Fruit fly (Drosophila melanogaster) whole organism, embryonic: ENCODE data around the gene CG13484.

Experiments
- Ada2b ChIP-seq: fragments of 200-800 bp; sonication (Bioruptor generic); IDR thresholded peaks from 2 replicates; pipeline ENCODE4 v1.3.6; 2022; ENCODE audit warnings: missing biosample characterization, missing genetic modification characterization
- Atf-2 ChIP-seq: fragments of 200-800 bp; sonication (Bioruptor generic); optimal IDR thresholded peaks from 2 replicates; lab custom pipeline; 2016; ENCODE audit warnings: missing biosample characterization, missing genetic modification characterization
- Atf3 ChIP-seq: fragments of 200-800 bp; sonication (Bioruptor generic); optimal IDR thresholded peaks from 3 replicates; lab custom pipeline; 2016; ENCODE audit warnings: missing biosample characterization, missing genetic modification characterization
- CG10147 ChIP-seq: fragments of 200-800 bp; sonication (Bioruptor generic); optimal IDR thresholded peaks from 2 replicates; lab custom pipeline; 2019; ENCODE audit warnings: missing biosample characterization, mild to moderate bottlenecking, missing genetic modification characterization, moderate library complexity
- CG10565 ChIP-seq: fragments of 200-800 bp; sonication (Bioruptor generic); optimal IDR thresholded peaks from 3 replicates; lab custom pipeline; 2016; ENCODE audit warnings: missing biosample characterization, mild to moderate bottlenecking, missing genetic modification characterization
- CG11093 ChIP-seq: fragments of 200-800 bp; sonication (Bioruptor generic); IDR thresholded peaks from 3 replicates; pipeline ENCODE4 v1.3.6; 2022; ENCODE audit warnings: missing biosample characterization, missing genetic modification characterization
- CG12942 ChIP-seq: fragments of 200-800 bp; sonication (Bioruptor generic); optimal IDR thresholded peaks from 3 replicates; lab custom pipeline; 2016; ENCODE audit warnings: missing biosample characterization, missing genetic modification characterization
- CG17328 ChIP-seq: fragments of 200-800 bp; sonication (Bioruptor generic); IDR thresholded peaks from 2 replicates; pipeline ENCODE4 v1.3.6; 2022; ENCODE audit warnings: missing biosample characterization, missing genetic modification characterization
- CG17359 ChIP-seq: fragments of 200-800 bp; sonication (Bioruptor generic); optimal IDR thresholded peaks from 3 replicates; lab custom pipeline; 2018; ENCODE audit warnings: missing biosample characterization, mild to moderate bottlenecking, missing genetic modification characterization, moderate library complexity
- CG17385 ChIP-seq: fragments of 200-800 bp; sonication (Bioruptor generic); optimal IDR thresholded peaks from 3 replicates; lab custom pipeline; 2018; ENCODE audit warnings: missing biosample characterization, mild to moderate bottlenecking, missing genetic modification characterization
- CG18262 ChIP-seq: fragments of 200-800 bp; optimal IDR thresholded peaks from 3 replicates; lab custom pipeline; 2019; ENCODE audit warnings: missing biosample characterization, mild to moderate bottlenecking, missing genetic modification characterization, moderate library complexity
- CG2116 ChIP-seq: fragments of 200-800 bp; sonication (Bioruptor generic); optimal IDR thresholded peaks from 3 replicates; lab custom pipeline; 2018; ENCODE audit warnings: missing biosample characterization, mild to moderate bottlenecking, missing genetic modification characterization
- CG2889 ChIP-seq: fragments of 200-800 bp; sonication (Bioruptor generic); IDR thresholded peaks from 3 replicates; pipeline ENCODE4 v1.3.6; 2022; ENCODE audit warnings: missing biosample characterization, missing genetic modification characterization
- CG31441 ChIP-seq: fragments of 200-800 bp; sonication (Bioruptor generic); IDR thresholded peaks from 2 replicates; pipeline ENCODE4 v1.3.6; 2022; ENCODE audit warnings: missing biosample characterization, missing genetic modification characterization
- CG4707 ChIP-seq: fragments of 200-800 bp; sonication (Bioruptor generic); optimal IDR thresholded peaks from 2 replicates; lab custom pipeline; 2018; ENCODE audit warnings: missing biosample characterization, mild to moderate bottlenecking, missing genetic modification characterization, moderate library complexity
- CG4854 ChIP-seq: fragments of 200-800 bp; sonication (Bioruptor generic); optimal IDR thresholded peaks from 2 replicates; lab custom pipeline; 2016; ENCODE audit warnings: missing biosample characterization, missing genetic modification characterization, inconsistent platforms
- CG6683 ChIP-seq: fragments of 200-800 bp; sonication (Bioruptor generic); optimal IDR thresholded peaks from 2 replicates; lab custom pipeline; 2017; ENCODE audit warnings: missing biosample characterization, mild to moderate bottlenecking, missing genetic modification characterization, missing genetic modification reagents
- CG6813 ChIP-seq: fragments of 200-800 bp; sonication (Bioruptor generic); optimal IDR thresholded peaks from 2 replicates; lab custom pipeline; 2017; ENCODE audit warnings: missing biosample characterization, missing genetic modification characterization, mild to moderate bottlenecking, moderate library complexity, missing genetic modification reagents
- Dll ChIP-seq: fragments of 200-800 bp; sonication (Bioruptor generic); IDR thresholded peaks from 4 replicates; pipeline ENCODE4 v1.3.6; 2022; ENCODE audit warnings: missing biosample characterization, missing genetic modification characterization; ENCODE audit not compliant: partially characterized antibody
- Ets65A ChIP-seq: fragments of 200-800 bp; sonication (Bioruptor generic); peaks from one replicate; lab custom pipeline; 2016; ENCODE audit warnings: missing biosample characterization, missing genetic modification characterization
- HLHmδ ChIP-seq: fragments of 200-800 bp; sonication (Bioruptor generic); optimal IDR thresholded peaks from 2 replicates; lab custom pipeline; 2018; ENCODE audit warnings: missing biosample characterization, mild to moderate bottlenecking, missing genetic modification characterization, moderate library complexity
- Hr51 ChIP-seq, 2 experiments: fragments of 200-800 bp; sonication (Bioruptor generic); optimal IDR thresholded peaks; 2 replicates in 1 of 2; 3 replicates in 1 of 2; lab custom pipeline; 2016 to 2018; ENCODE audit warnings: missing biosample characterization in 2 of 2, missing genetic modification characterization in 2 of 2, mild to moderate bottlenecking in 1 of 2, moderate library complexity in 1 of 2
- Lim3 ChIP-seq: fragments of 200-800 bp; sonication (Bioruptor generic); IDR thresholded peaks from 2 replicates; pipeline ENCODE4 v1.3.6; 2022; ENCODE audit warnings: missing biosample characterization, missing genetic modification characterization
- Mad ChIP-seq: fragments of 200-800 bp; sonication (Bioruptor generic); optimal IDR thresholded peaks from 2 replicates; lab custom pipeline; 2016; ENCODE audit warnings: missing biosample characterization, missing genetic modification characterization
- ac ChIP-seq: fragments of 200-800 bp; sonication (Bioruptor generic); optimal IDR thresholded peaks from 3 replicates; lab custom pipeline; 2017; ENCODE audit warnings: missing biosample characterization, mild to moderate bottlenecking, missing genetic modification characterization
- al ChIP-seq: fragments of 200-800 bp; sonication (Bioruptor generic); IDR thresholded peaks from 2 replicates; pipeline ENCODE4 v1.3.6; 2022; ENCODE audit warnings: missing biosample characterization, missing genetic modification characterization
- ato ChIP-seq: fragments of 200-800 bp; sonication (Bioruptor generic); IDR thresholded peaks from 2 replicates; pipeline ENCODE4 v1.3.6; 2022; ENCODE audit warnings: missing biosample characterization, missing genetic modification characterization; ENCODE audit not compliant: partially characterized antibody
- btn ChIP-seq: fragments of 200-800 bp; sonication (Bioruptor generic); optimal IDR thresholded peaks from 2 replicates; lab custom pipeline; 2016; ENCODE audit warnings: missing biosample characterization, missing genetic modification characterization
- crc ChIP-seq: fragments of 200-800 bp; sonication (Bioruptor generic); optimal IDR thresholded peaks from 2 replicates; lab custom pipeline; 2016; ENCODE audit warnings: missing biosample characterization, missing genetic modification characterization
- crol ChIP-seq: fragments of 200-800 bp; sonication (Bioruptor generic); IDR thresholded peaks from 2 replicates; pipeline ENCODE4 v1.3.6; 2022; ENCODE audit warnings: missing biosample characterization, missing genetic modification characterization
- crp ChIP-seq, 2 experiments: fragments of 200-800 bp; sonication (Bioruptor generic); optimal IDR thresholded peaks; 2 replicates in 1 of 2; 3 replicates in 1 of 2; lab custom pipeline; 2017; ENCODE audit warnings: missing biosample characterization in 2 of 2, missing genetic modification characterization in 2 of 2, mild to moderate bottlenecking in 1 of 2, moderate library complexity in 1 of 2
- dan ChIP-seq: fragments of 200-800 bp; sonication (Bioruptor generic); IDR thresholded peaks from 2 replicates; pipeline ENCODE4 v1.3.6; 2022; ENCODE audit warnings: missing biosample characterization, missing genetic modification characterization
- ems ChIP-seq: fragments of 200-800 bp; sonication (Bioruptor generic); optimal IDR thresholded peaks from 3 replicates; lab custom pipeline; 2016; ENCODE audit warnings: missing biosample characterization, missing genetic modification characterization
- gcm ChIP-seq: fragments of 200-800 bp; sonication (Bioruptor generic); optimal IDR thresholded peaks from 2 replicates; lab custom pipeline; 2019; ENCODE audit warnings: missing biosample characterization, mild to moderate bottlenecking, missing genetic modification characterization, moderate library complexity
- gcm2 ChIP-seq: fragments of 200-800 bp; sonication (Bioruptor generic); optimal IDR thresholded peaks from 2 replicates; lab custom pipeline; 2016; ENCODE audit warnings: missing biosample characterization, missing genetic modification characterization
- hth ChIP-seq: fragments of >200 bp; optimal IDR thresholded peaks from 2 replicates; lab custom pipeline; 2017; ENCODE audit warnings: inconsistent platforms
- jing ChIP-seq: fragments of 200-800 bp; sonication (Bioruptor generic); optimal IDR thresholded peaks from 2 replicates; lab custom pipeline; 2018; ENCODE audit warnings: missing biosample characterization, mild to moderate bottlenecking, missing genetic modification characterization
- jumu ChIP-seq: fragments of 200-800 bp; sonication (Bioruptor generic); optimal IDR thresholded peaks from 3 replicates; lab custom pipeline; 2016; ENCODE audit warnings: missing biosample characterization, missing genetic modification characterization
- kah ChIP-seq: fragments of 200-800 bp; sonication (Bioruptor generic); optimal IDR thresholded peaks from 2 replicates; lab custom pipeline; 2018; ENCODE audit warnings: missing biosample characterization, mild to moderate bottlenecking, missing genetic modification characterization
- lab ChIP-seq: fragments of 200-800 bp; sonication (Bioruptor generic); optimal IDR thresholded peaks from 3 replicates; lab custom pipeline; 2017; ENCODE audit warnings: missing biosample characterization, missing genetic modification characterization, mild to moderate bottlenecking, moderate library complexity, missing genetic modification reagents
- lbe ChIP-seq: fragments of 200-800 bp; sonication (Bioruptor generic); optimal IDR thresholded peaks from 2 replicates; lab custom pipeline; 2016; ENCODE audit warnings: missing biosample characterization, mild to moderate bottlenecking, missing genetic modification characterization
- peb ChIP-seq: fragments of 200-800 bp; sonication (Bioruptor generic); IDR thresholded peaks from 2 replicates; pipeline ENCODE4 v1.3.6; 2022; ENCODE audit warnings: missing biosample characterization, missing genetic modification characterization
- pum ChIP-seq: fragments of 200-800 bp; sonication (Bioruptor generic); optimal IDR thresholded peaks from 2 replicates; lab custom pipeline; 2016; ENCODE audit warnings: missing biosample characterization, missing genetic modification characterization
- ranshi ChIP-seq: fragments of 200-800 bp; sonication (Bioruptor generic); IDR thresholded peaks from 2 replicates; pipeline ENCODE4 v1.3.6; 2022; ENCODE audit warnings: missing biosample characterization, missing genetic modification characterization
- run ChIP-seq: fragments of 200-800 bp; sonication (Bioruptor generic); optimal IDR thresholded peaks from 3 replicates; lab custom pipeline; 2018; ENCODE audit warnings: missing biosample characterization, mild to moderate bottlenecking, missing genetic modification characterization
- sens-2 ChIP-seq: fragments of 200-800 bp; sonication (Bioruptor generic); IDR thresholded peaks from 2 replicates; pipeline ENCODE4 v1.3.6; 2022; ENCODE audit warnings: missing biosample characterization, missing genetic modification characterization
- seq ChIP-seq: fragments of 200-800 bp; sonication (Bioruptor generic); IDR thresholded peaks from 2 replicates; pipeline ENCODE4 v1.3.6; 2022; ENCODE audit warnings: missing biosample characterization, missing genetic modification characterization
- tio ChIP-seq: fragments of 200-800 bp; sonication (Bioruptor generic); optimal IDR thresholded peaks from 2 replicates; lab custom pipeline; 2017; ENCODE audit warnings: missing biosample characterization, missing genetic modification characterization, inconsistent platforms
- tna ChIP-seq: fragments of 200-800 bp; sonication (Bioruptor generic); IDR thresholded peaks from 2 replicates; pipeline ENCODE4 v1.3.6; 2022; ENCODE audit warnings: missing biosample characterization, missing genetic modification characterization; ENCODE audit not compliant: partially characterized antibody
- toy ChIP-seq: fragments of 200-800 bp; sonication (Bioruptor generic); IDR thresholded peaks from 2 replicates; pipeline ENCODE4 v1.3.6; 2022; ENCODE audit warnings: missing biosample characterization, missing genetic modification characterization
- trh ChIP-seq: fragments of 200-800 bp; sonication (Bioruptor generic); optimal IDR thresholded peaks from 2 replicates; lab custom pipeline; 2016; ENCODE audit warnings: missing biosample characterization, missing genetic modification characterization
- z ChIP-seq: fragments of 200-800 bp; sonication (Bioruptor generic); IDR thresholded peaks from 3 replicates; pipeline ENCODE4 v1.3.6; 2022; ENCODE audit warnings: missing biosample characterization, missing genetic modification characterization

The CG13484 gene

DNA sequence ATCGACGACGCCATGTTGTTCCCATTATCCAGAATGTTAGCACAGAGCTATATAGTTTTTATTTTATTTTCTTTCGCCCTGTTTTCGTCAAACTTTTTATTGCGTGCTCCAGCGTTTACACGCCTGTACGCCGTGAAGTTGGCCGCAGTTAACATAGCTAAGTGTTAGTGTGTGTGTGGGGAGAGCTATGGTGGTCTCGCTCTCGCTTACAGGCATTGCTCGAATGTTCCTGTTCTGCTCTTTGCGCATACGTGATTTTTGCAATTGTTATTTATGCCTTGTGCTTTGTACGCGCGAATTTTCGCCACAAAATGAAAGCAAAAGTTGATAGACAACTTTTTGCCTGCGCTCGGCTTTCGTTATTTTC lies 48.9 kb downstream of the CG13484 start (continued):
- TF ChIP-seq HLHmδ (GFP tag; lab: Kevin White, UChicago) (peak; percentile 68), tio (GFP tag; lab: Kevin White, UChicago) (no peak), ato (GFP tag; lab: Robert Waterston, UW) (0 out of 2 replicates have a peak, but pooled peaks have one; percentile 20), pum (GFP tag; lab: Kevin White, UChicago) (no peak), peb (GFP tag; lab: Robert Waterston, UW) (no peak), jing (no peak), tna (GFP tag; lab: Robert Waterston, UW) (no peak), crc (no peak), ranshi (GFP tag; lab: Robert Waterston, UW) (no peak; the same call in 1 of the 2 replicates), CG4854 (GFP tag; lab: Kevin White, UChicago) (no peak), lbe (GFP tag; lab: Kevin White, UChicago) (no peak), btn (GFP tag; lab: Kevin White, UChicago) (no peak), CG17359 (tag; lab: Kevin White, UChicago) (no peak), z (GFP tag; lab: Robert Waterston, UW) (no peak), run (tag; lab: Kevin White, UChicago) (no peak), crp (GFP tag; optimal IDR thresholded peaks at IDR 0.05; lab: Kevin White, UChicago) (no peak), CG18262 (tag; lab: Kevin White, UChicago) (no peak), Ada2b (GFP tag; lab: Robert Waterston, UW) (no peak), sens-2 (no peak), CG31441 (GFP tag; lab: Robert Waterston, UW) (no peak), kah (GFP tag; lab: Kevin White, UChicago) (peak; percentile 50), gcm2 (GFP tag; lab: Kevin White, UChicago) (no peak), ems (GFP tag; lab: Kevin White, UChicago) (no peak), gcm (no peak), CG6683 (no peak), seq (GFP tag; lab: Robert Waterston, UW) (peak; percentile 9; the same call in 1 of the 2 replicates), toy (GFP tag; lab: Robert Waterston, UW) (no peak), hth (lab: Kevin White, UChicago) (no peak), Hr51 (GFP tag; optimal IDR thresholded peaks at IDR 0.05; lab: Kevin White, UChicago) (no peak), trh (no peak), CG12942 (GFP tag; lab: Kevin White, UChicago) (no peak), CG10565 (no peak), al (GFP tag; lab: Robert Waterston, UW) (no peak), CG6813 (no peak), CG11093 (GFP tag; lab: Robert Waterston, UW) (peak; percentile 27; the same call in 1 of the 3 replicates), Atf3 (GFP tag; lab: Kevin White, UChicago) (no peak), Lim3 (no peak), CG2889 (no peak), CG10147 (GFP tag; lab: Kevin White, UChicago) (no peak), CG17385 (GFP tag; lab: Kevin White, UChicago) (peak; percentile 64), ac (GFP tag; lab: Kevin White, UChicago) (no peak), lab (GFP tag; lab: Kevin White, UChicago) (peak; percentile 20), CG17328 (peak; percentile 32; the same call in 1 of the 2 replicates), CG2116 (GFP tag; lab: Kevin White, UChicago) (peak; percentile 17), Dll (GFP tag; lab: Robert Waterston, UW) (no peak), crol (no peak), Ets65A (GFP tag; lab: Kevin White, UChicago) (peak; percentile 40), dan (GFP tag; lab: Robert Waterston, UW) (no peak), CG4707 (no peak), Mad (GFP tag; lab: Kevin White, UChicago) (no peak), Atf-2 (no peak), jumu (GFP tag; lab: Kevin White, UChicago) (no peak)
